Worm (Caenorhabditis elegans) whole organism, L2 larva: ENCODE measurements around the gene F19H6.6.

Experiments
- F13H6.1 ChIP-seq: sonication (generic microtip); optimal IDR thresholded peaks from 2 replicates; lab custom pipeline; 2016; ENCODE audit warnings: missing genetic modification characterization, missing compliant biosample characterization
- R02D3.7 ChIP-seq: fragments of 150-350 bp; optimal IDR thresholded peaks from 2 replicates; lab custom pipeline; 2014; ENCODE audit warnings: missing biosample characterization, missing genetic modification characterization
- ZK546.5 ChIP-seq: sonication (generic microtip); optimal IDR thresholded peaks from 2 replicates; lab custom pipeline; 2017; ENCODE audit warnings: missing biosample characterization, missing genetic modification characterization
- alr-1 ChIP-seq: fragments of 150-350 bp; optimal IDR thresholded peaks from 2 replicates; lab custom pipeline; 2014; ENCODE audit warnings: missing biosample characterization, missing genetic modification characterization
- fos-1 ChIP-seq: fragments of 150-350 bp; optimal IDR thresholded peaks from 2 replicates; lab custom pipeline; 2014; ENCODE audit warnings: missing biosample characterization, missing genetic modification characterization
- lin-13 ChIP-seq: fragments of 150-350 bp; optimal IDR thresholded peaks from 2 replicates; lab custom pipeline; 2014; ENCODE audit warnings: missing biosample characterization, missing genetic modification reagents, missing genetic modification characterization
- nhr-12 ChIP-seq: fragments of 150-350 bp; optimal IDR thresholded peaks from 2 replicates; lab custom pipeline; 2014; ENCODE audit warnings: missing biosample characterization, missing genetic modification characterization
- nhr-77 ChIP-seq: fragments of 150-350 bp; optimal IDR thresholded peaks from 2 replicates; lab custom pipeline; 2014; ENCODE audit warnings: missing biosample characterization, missing genetic modification characterization
- peb-1 ChIP-seq: fragments of 150-350 bp; optimal IDR thresholded peaks from 2 replicates; lab custom pipeline; 2014; ENCODE audit warnings: missing biosample characterization, missing genetic modification characterization
- snpc-4 ChIP-seq: fragments of 150-350 bp; optimal IDR thresholded peaks from 2 replicates; lab custom pipeline; 2014; ENCODE audit warnings: missing biosample characterization, missing genetic modification characterization
- unc-62 ChIP-seq: fragments of 150-350 bp; optimal IDR thresholded peaks from 2 replicates; lab custom pipeline; 2014; ENCODE audit warnings: missing biosample characterization, missing genetic modification reagents, missing genetic modification characterization
- ztf-1 ChIP-seq: fragments of 200-800 bp; sonication (Bioruptor generic); conservative IDR thresholded peaks from 2 replicates; pipeline ENCODE4 v1.3.6; 2022; ENCODE audit warnings: missing genetic modification characterization, missing compliant biosample characterization
- ztf-11 ChIP-seq: sonication (generic microtip); optimal IDR thresholded peaks from 2 replicates; lab custom pipeline; 2017; ENCODE audit warnings: missing biosample characterization, missing genetic modification characterization

DNA sequence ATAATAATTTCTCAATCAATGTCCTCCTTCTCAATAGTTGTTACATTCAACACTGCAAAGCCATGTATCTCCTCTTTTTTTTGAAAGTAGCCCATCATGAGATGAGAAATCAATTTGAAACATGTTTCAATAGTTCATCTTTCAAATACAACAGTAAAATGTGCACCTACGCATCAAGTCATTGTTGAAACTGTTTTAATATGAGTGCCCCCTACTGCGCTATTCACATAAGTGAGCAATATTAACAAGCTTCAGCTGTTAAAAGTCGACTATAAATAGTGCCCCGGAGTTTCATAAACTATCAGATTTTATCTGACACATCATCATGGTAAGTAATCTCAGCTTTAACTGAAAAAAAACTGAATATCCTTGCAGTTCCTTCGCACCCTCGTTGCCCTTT, at the start of gene F19H6.6, which contains the start of gene nspc-15:
- TF ChIP-seq lin-13 (no peak), snpc-4 (tag; lab: Kevin White, UChicago) (no peak), nhr-12 (no peak), F13H6.1 (tag; lab: Kevin White, UChicago) (no peak), ZK546.5 (tag; lab: Kevin White, UChicago) (no peak), peb-1 (tag; lab: Kevin White, UChicago) (no peak), R02D3.7 (tag; lab: Kevin White, UChicago) (no peak), nhr-77 (tag; lab: Kevin White, UChicago) (no peak), unc-62 (no peak), ztf-11 (tag; lab: Kevin White, UChicago) (no peak), fos-1 (tag; lab: Kevin White, UChicago) (no peak), alr-1 (tag; lab: Kevin White, UChicago) (no peak), ztf-1 (no peak)
